Worm (Caenorhabditis elegans): ENCODE results near the gene ins-17.

The ins-17 gene

DNA sequence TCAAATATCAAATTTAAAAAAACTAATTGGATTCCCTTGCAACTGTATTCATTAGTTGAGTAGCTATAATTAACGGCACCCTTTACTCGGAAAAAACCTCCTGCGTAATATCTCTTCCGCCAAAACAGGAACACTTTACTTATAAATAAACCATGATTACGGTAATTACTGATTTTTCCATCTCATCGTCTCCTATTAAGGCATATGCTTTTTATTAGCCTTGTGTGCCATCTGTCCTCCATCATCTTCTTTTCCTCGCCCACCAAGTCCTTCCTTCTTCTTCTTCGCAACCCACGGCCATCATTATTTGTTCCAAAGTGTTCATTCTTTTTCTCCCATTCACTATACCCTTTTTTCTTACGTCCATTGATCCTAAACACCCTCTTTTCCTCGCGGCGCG, 42.0 kb upstream of the ins-17 start:
- TF ChIP-seq dsc-1 (tag; optimal IDR thresholded peaks at IDR 0.05) = peak; percentile 95
- TF ChIP-seq nhr-237 (tag; optimal IDR thresholded peaks at IDR 0.05) = no peak
- TF ChIP-seq fos-1 (tag; optimal IDR thresholded peaks at IDR 0.05) = no peak
- no peak for TF ChIP-seq sptf-1 (tag; optimal IDR thresholded peaks at IDR 0.05)
- no peak for TF ChIP-seq tlp-1 (tag; optimal IDR thresholded peaks at IDR 0.05)
- peak; percentile 75 for TF ChIP-seq fkh-4 (tag; optimal IDR thresholded peaks at IDR 0.05; ENCODE audit: borderline replicate concordance)
- TF ChIP-seq lin-15B (tag; optimal IDR thresholded peaks at IDR 0.05) = no peak

DNA sequence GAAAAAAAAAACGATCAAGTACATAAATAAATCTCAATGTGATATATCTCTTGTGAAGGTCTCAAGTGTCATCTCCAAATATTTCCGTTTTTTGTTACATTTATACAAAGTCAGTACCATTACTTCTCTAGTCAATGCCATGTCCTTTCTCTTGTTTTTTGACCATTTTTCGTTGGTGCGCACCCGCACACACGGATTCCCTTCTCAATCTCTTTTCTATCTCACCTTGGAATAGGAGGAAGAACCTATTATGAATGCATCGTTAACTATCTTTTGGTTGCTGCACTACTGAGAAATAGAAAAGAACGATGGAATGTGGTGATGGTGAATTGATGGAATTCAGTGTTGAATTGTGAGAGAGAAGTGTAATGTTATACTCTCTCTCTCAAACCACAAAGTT, 40.4 kb upstream of the ins-17 start:
- no peak for TF ChIP-seq swsn-7 (tag; optimal IDR thresholded peaks at IDR 0.05)
- peak; percentile 25 for TF ChIP-seq snu-23 (GFP tag; optimal IDR thresholded peaks at IDR 0.05)
- TF ChIP-seq nhr-71 (tag; optimal IDR thresholded peaks at IDR 0.05) = no peak
- TF ChIP-seq ztf-4 (tag; optimal IDR thresholded peaks at IDR 0.05) = no peak
- TF ChIP-seq zag-1 (tag; optimal IDR thresholded peaks at IDR 0.05) = no peak
- TF ChIP-seq lsy-2 (tag; optimal IDR thresholded peaks at IDR 0.05) = no peak
- no peak for TF ChIP-seq nhr-90 (tag; optimal IDR thresholded peaks at IDR 0.05; ENCODE audit: poor library complexity)
- TF ChIP-seq snpc-4 (tag; optimal IDR thresholded peaks at IDR 0.05) = no peak
- TF ChIP-seq aha-1 (tag; optimal IDR thresholded peaks at IDR 0.05) = no peak
- TF ChIP-seq ceh-8 (GFP tag; optimal IDR thresholded peaks at IDR 0.05) = no peak
- no peak for TF ChIP-seq nhr-12 (tag; optimal IDR thresholded peaks at IDR 0.05)
- TF ChIP-seq sup-37 (GFP tag; optimal IDR thresholded peaks at IDR 0.05) = no peak
- no peak for TF ChIP-seq aly-2 (tag; optimal IDR thresholded peaks at IDR 0.05)
- peak; percentile 77 for TF ChIP-seq nhr-85 (tag)
- no peak for TF ChIP-seq lin-15B (tag; optimal IDR thresholded peaks at IDR 0.05)
- no peak for TF ChIP-seq ets-5 (GFP tag; IDR thresholded peaks at IDR 0.05)
- no peak for TF ChIP-seq elt-3 (tag; optimal IDR thresholded peaks at IDR 0.05)
- TF ChIP-seq isw-1 (GFP tag; IDR thresholded peaks at IDR 0.05) = no peak
- TF ChIP-seq tbx-2 (tag; optimal IDR thresholded peaks at IDR 0.05) = no peak
- TF ChIP-seq ces-1 (GFP tag; optimal IDR thresholded peaks at IDR 0.05) = no peak
- TF ChIP-seq ztf-11 (tag; optimal IDR thresholded peaks at IDR 0.05) = no peak
- no peak for TF ChIP-seq mep-1 (tag; optimal IDR thresholded peaks at IDR 0.05)
- peak; percentile 55 for TF ChIP-seq blmp-1 (tag; optimal IDR thresholded peaks at IDR 0.05)
- TF ChIP-seq egl-13 (tag; optimal IDR thresholded peaks at IDR 0.05) = no peak
- TF ChIP-seq dsc-1 (tag; optimal IDR thresholded peaks at IDR 0.05) = no peak
- no peak for TF ChIP-seq fkh-8 (tag; optimal IDR thresholded peaks at IDR 0.05)
- no peak for TF ChIP-seq pax-3 (tag; optimal IDR thresholded peaks at IDR 0.05)
- TF ChIP-seq lin-14 (GFP tag; optimal IDR thresholded peaks at IDR 0.05) = peak; percentile 59
- no peak for TF ChIP-seq efl-3 (GFP tag; optimal IDR thresholded peaks at IDR 0.05)
- no peak for TF ChIP-seq grh-1 (GFP tag; IDR thresholded peaks at IDR 0.05)
- TF ChIP-seq efl-1 (optimal IDR thresholded peaks at IDR 0.05) = no peak
- peak in 1 of 2 experiments; percentile 30 for TF ChIP-seq efl-1 (GFP tag; optimal IDR thresholded peaks at IDR 0.05 in 1 of 2)
- TF ChIP-seq fkh-10 (GFP tag; optimal IDR thresholded peaks at IDR 0.05) = no peak
- no peak for TF ChIP-seq hlh-17 (GFP tag; optimal IDR thresholded peaks at IDR 0.05; ENCODE audit: borderline replicate concordance)
- no peak for TF ChIP-seq lin-35 (GFP tag; optimal IDR thresholded peaks at IDR 0.05)
- TF ChIP-seq ceh-90 (tag; optimal IDR thresholded peaks at IDR 0.05) = no peak
- no peak for TF ChIP-seq sptf-1 (tag; optimal IDR thresholded peaks at IDR 0.05)
- TF ChIP-seq ceh-82 (tag; optimal IDR thresholded peaks at IDR 0.05) = no peak

DNA sequence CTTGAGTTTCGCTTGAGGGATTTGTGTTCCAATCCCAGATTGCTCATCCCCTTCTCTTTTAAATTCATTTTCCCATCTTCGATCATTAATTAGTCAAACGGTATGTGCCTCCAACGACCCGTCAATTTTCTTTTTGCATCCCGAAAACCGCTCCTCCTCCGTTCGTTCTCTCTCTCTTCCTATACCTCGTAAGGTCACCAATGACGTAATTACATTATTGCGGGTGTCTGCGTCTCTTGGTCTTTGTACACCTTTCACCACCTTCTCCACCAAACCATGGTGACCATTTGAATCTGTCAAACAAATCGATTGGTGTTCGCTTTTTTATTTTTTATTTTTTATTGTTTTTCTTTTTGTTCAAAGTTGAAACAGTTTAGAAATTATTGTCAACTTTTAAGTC, 37.8 kb upstream of the ins-17 start:
- no peak for TF ChIP-seq C34B4.2 (tag; optimal IDR thresholded peaks at IDR 0.05)
- TF ChIP-seq efl-1 (optimal IDR thresholded peaks at IDR 0.05) = no peak
- TF ChIP-seq efl-1 (GFP tag; optimal IDR thresholded peaks at IDR 0.05 in 1 of 2) = peak in 1 of 2 experiments; percentile 61
- TF ChIP-seq vab-15 (tag; optimal IDR thresholded peaks at IDR 0.05) = no peak
- TF ChIP-seq blmp-1 (tag; optimal IDR thresholded peaks at IDR 0.05) = peak; percentile 28

Measured in whole organism, L1 larva.